Worm (Caenorhabditis elegans) whole organism, L4/young adult: Measurements from ENCODE around the gene ruvb-1.

Source experiments
- W03F9.2 ChIP-seq: fragments of 150-350 bp; optimal IDR thresholded peaks from 2 replicates; lab custom pipeline; 2014; ENCODE audit warnings: missing biosample characterization, missing genetic modification characterization
- dao-5 ChIP-seq: sonication (generic microtip); optimal IDR thresholded peaks from 2 replicates; lab custom pipeline; 2016; ENCODE audit warnings: missing genotype, missing genetic modification characterization, moderate library complexity, missing compliant biosample characterization

DNA sequence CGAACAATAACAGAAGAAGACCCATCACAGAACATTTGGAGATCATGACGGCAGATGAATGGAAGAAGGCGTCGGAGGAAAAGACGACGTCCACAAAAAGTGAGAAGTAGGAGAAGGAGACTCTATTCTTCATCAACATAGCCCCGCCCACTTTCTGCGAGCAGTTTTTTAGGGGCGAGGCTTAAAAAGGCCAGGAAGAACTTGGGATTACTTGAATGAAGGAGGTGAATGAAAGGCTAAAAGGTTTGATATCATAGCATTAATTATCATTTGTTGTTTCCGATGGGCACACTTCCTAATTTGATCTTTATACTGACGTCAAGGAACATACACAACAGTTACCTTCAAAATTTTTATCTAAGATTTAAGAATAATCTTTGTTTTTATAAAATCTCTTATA lies 31.8 kb downstream of the ruvb-1 start, which contains the start of gene nlp-58:
- no peak for TF ChIP-seq dao-5 (tag; lab: Kevin White, UChicago)
- no peak for TF ChIP-seq W03F9.2 (tag; lab: Kevin White, UChicago)
